Worm (Caenorhabditis elegans) whole organism, early embryonic: ENCODE measurements around the gene prmt-9.

ENCODE experiments used
- B0310.2 ChIP-seq: sonication (generic microtip); optimal IDR thresholded peaks from 2 replicates; lab custom pipeline; 2016; ENCODE audit warnings: mild to moderate bottlenecking, missing genetic modification characterization, missing compliant biosample characterization
- F13C5.2 ChIP-seq: sonication (generic microtip); optimal IDR thresholded peaks from 2 replicates; lab custom pipeline; 2017; ENCODE audit warnings: mild to moderate bottlenecking, missing genetic modification characterization, inconsistent platforms, missing compliant biosample characterization
- aly-1 ChIP-seq: sonication (generic microtip); optimal IDR thresholded peaks from 2 replicates; lab custom pipeline; 2016; ENCODE audit warnings: missing genetic modification characterization, missing compliant biosample characterization
- ama-1 ChIP-seq: fragments of 150-350 bp; optimal IDR thresholded peaks from 2 replicates; lab custom pipeline; 2014
- ceh-13 ChIP-seq: fragments of 200-800 bp; sonication (Bioruptor generic); optimal IDR thresholded peaks from 2 replicates; lab custom pipeline; 2018; ENCODE audit warnings: mild to moderate bottlenecking, missing genetic modification characterization, missing compliant biosample characterization
- flt-1 ChIP-seq: fragments of 200-800 bp; sonication (Bioruptor generic); IDR thresholded peaks from 2 replicates; pipeline ENCODE4 v1.3.6; 2022; ENCODE audit warnings: missing genetic modification characterization, missing compliant biosample characterization
- hnd-1 ChIP-seq: sonication (generic microtip); optimal IDR thresholded peaks from 2 replicates; lab custom pipeline; 2016; ENCODE audit warnings: missing genetic modification characterization, missing compliant biosample characterization
- pes-1 ChIP-seq: fragments of 200-800 bp; sonication (Bioruptor generic); IDR thresholded peaks from 2 replicates; pipeline ENCODE4 v1.3.6; 2022; ENCODE audit warnings: missing genetic modification reagents, missing genetic modification characterization, missing compliant biosample characterization
- scrt-1 ChIP-seq: fragments of 200-800 bp; sonication (Bioruptor generic); IDR thresholded peaks from 2 replicates; pipeline ENCODE4 v1.3.6; 2022; ENCODE audit warnings: missing genetic modification characterization, missing compliant biosample characterization
- tbx-11 ChIP-seq: fragments of 200-800 bp; sonication (Bioruptor generic); IDR thresholded peaks from 2 replicates; pipeline ENCODE4 v1.3.6; 2022; ENCODE audit warnings: missing genetic modification characterization, missing compliant biosample characterization
- tbx-37 ChIP-seq: fragments of 200-800 bp; sonication (Bioruptor generic); conservative IDR thresholded peaks from 2 replicates; pipeline ENCODE4 v1.3.6; 2022; ENCODE audit warnings: missing genetic modification reagents, missing genetic modification characterization, missing compliant biosample characterization
- tra-4 ChIP-seq: sonication (generic microtip); optimal IDR thresholded peaks from 2 replicates; lab custom pipeline; 2017; ENCODE audit warnings: missing genetic modification characterization, missing compliant biosample characterization

DNA sequence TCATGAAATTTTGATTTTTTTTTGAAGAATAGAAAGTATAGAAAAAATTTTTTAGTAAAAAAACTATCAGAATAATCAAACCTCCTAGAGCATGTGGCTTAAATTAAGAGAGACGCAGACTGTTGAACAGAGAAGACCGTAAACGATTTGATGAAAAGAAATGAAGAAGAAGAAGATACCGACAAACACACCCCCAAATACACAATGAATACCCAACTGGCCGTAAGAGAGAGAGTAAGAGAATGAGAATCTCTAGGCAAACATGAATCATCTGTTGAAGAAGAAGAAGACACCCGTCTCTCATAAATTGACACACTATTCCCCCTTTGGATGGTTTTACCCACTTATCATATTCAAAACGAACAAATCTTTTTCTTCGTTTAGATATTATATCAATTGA is 50.4 kb downstream of the prmt-9 start:
- TF ChIP-seq F13C5.2 (tag; lab: Kevin White, UChicago) (no peak), ama-1 (lab: Kevin White, UChicago) (no peak), scrt-1 (GFP tag; lab: Robert Waterston, UW) (no peak), ceh-13 (GFP tag; lab: Kevin White, UChicago) (no peak), tra-4 (tag; lab: Kevin White, UChicago) (no peak), flt-1 (GFP tag; lab: Robert Waterston, UW) (no peak), tbx-37 (GFP tag; lab: Robert Waterston, UW) (no peak), pes-1 (GFP tag; lab: Robert Waterston, UW) (no peak), aly-1 (tag; lab: Kevin White, UChicago) (no peak), B0310.2 (tag; lab: Kevin White, UChicago) (no peak), tbx-11 (GFP tag; lab: Robert Waterston, UW) (no peak), hnd-1 (no peak)
